Fruit fly (Drosophila melanogaster): ENCODE results near the gene Tfb5.
A peak's percentile ranks its signal among the peaks of the same experiment; 100 is the strongest.

The Tfb5 gene

DNA sequence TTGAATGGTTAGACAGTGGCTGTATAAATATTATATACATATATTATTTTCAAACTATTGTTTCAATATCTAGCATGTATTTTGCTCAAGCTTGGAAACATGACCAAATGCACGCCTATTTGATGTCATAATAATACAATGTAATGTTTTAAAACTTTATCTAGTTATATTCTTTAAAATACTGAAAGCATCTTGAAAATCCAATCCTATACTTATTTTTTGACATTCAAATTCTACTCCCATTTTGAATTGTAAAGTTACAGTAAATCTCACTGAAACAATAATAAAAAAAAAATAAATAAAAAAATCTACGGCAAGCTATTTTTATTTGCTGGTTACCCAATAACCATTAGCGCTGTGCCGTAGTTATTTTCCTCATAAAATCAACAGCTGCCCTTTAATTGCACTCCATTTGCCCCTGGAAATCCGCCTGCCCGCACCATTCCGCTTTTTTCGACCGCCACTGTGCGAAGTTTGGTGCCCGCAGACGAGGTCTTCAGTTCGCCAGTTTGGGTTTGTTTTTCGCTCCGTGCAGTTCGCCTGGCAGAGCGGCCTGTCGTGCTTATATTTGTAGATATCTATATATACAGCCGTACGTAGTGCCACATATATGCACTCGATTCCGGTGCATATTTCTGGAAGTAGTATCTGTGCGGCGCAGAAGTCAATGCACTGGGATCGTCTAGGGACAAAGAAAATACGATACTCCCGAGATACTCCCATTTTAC, 34.4 kb upstream of the Tfb5 start (continued):
- no peak for TF ChIP-seq fd59A (GFP tag; optimal IDR thresholded peaks at IDR 0.05)
- TF ChIP-seq CG6163 (GFP tag; IDR thresholded peaks at IDR 0.05): peak; percentile 59
- peak; percentile 40 for TF ChIP-seq CG31627 (GFP tag; optimal IDR thresholded peaks at IDR 0.05)
- peak; percentile 38 for TF ChIP-seq CG16779 (tag; optimal IDR thresholded peaks at IDR 0.05)
- TF ChIP-seq Hr38 (GFP tag; optimal IDR thresholded peaks at IDR 0.05): no peak
- TF ChIP-seq ss (GFP tag; optimal IDR thresholded peaks at IDR 0.05): peak in 1 of 2 experiments; percentile 28
- TF ChIP-seq CG6792 (GFP tag; optimal IDR thresholded peaks at IDR 0.05): peak; percentile 11
- peak in 1 of 2 experiments; percentile 35 for TF ChIP-seq salr (GFP tag; optimal IDR thresholded peaks at IDR 0.05)
- TF ChIP-seq CG11294 (GFP tag; IDR thresholded peaks at IDR 0.05): peak; percentile 17; the same call in 1 of the 2 replicates
- TF ChIP-seq dac (GFP tag; optimal IDR thresholded peaks at IDR 0.05): no peak
- peak; percentile 65 for TF ChIP-seq OdsH (GFP tag; optimal IDR thresholded peaks at IDR 0.05)
- TF ChIP-seq dsx (GFP tag; optimal IDR thresholded peaks at IDR 0.05; ENCODE audit: poor library complexity, severe bottlenecking): peak; percentile 16
- peak; percentile 2 for TF ChIP-seq CG6854 (GFP tag; optimal IDR thresholded peaks at IDR 0.05)
- no peak for TF ChIP-seq CG6808 (GFP tag; optimal IDR thresholded peaks at IDR 0.05)
- peak; percentile 58 for TF ChIP-seq achi (GFP tag; optimal IDR thresholded peaks at IDR 0.05)
- TF ChIP-seq Gug (GFP tag; IDR thresholded peaks at IDR 0.05): peak; percentile 18; the same call in 1 of the 2 replicates
- TF ChIP-seq CG8319 (GFP tag; optimal IDR thresholded peaks at IDR 0.05): no peak
- peak; percentile 30 for TF ChIP-seq Eip93F (GFP tag; optimal IDR thresholded peaks at IDR 0.05)
- TF ChIP-seq Blimp-1 (GFP tag; optimal IDR thresholded peaks at IDR 0.05): no peak
- peak; percentile 97 for TF ChIP-seq vri (GFP tag; optimal IDR thresholded peaks at IDR 0.05)
- peak; percentile 37 for TF ChIP-seq Hr39 (GFP tag; optimal IDR thresholded peaks at IDR 0.05)
- TF ChIP-seq Ets96B (tag; optimal IDR thresholded peaks at IDR 0.05): no peak
- TF ChIP-seq CG8119 (GFP tag; IDR thresholded peaks at IDR 0.05): peak; percentile 42; the same call in 1 of the 3 replicates
- peak; percentile 7 for TF ChIP-seq CG9139 (GFP tag; optimal IDR thresholded peaks at IDR 0.05)
- TF ChIP-seq CG6276 (GFP tag; optimal IDR thresholded peaks at IDR 0.05): peak; percentile 56
- peak; percentile 40 for TF ChIP-seq cyc (GFP tag; optimal IDR thresholded peaks at IDR 0.05)
- peak; percentile 20 for TF ChIP-seq CG11902 (GFP tag; optimal IDR thresholded peaks at IDR 0.05)
- peak; percentile 50 for TF ChIP-seq pdm3 (GFP tag; optimal IDR thresholded peaks at IDR 0.05)
- peak; percentile 57 for TF ChIP-seq CG10631 (GFP tag; optimal IDR thresholded peaks at IDR 0.05)
- TF ChIP-seq eg (GFP tag; IDR thresholded peaks at IDR 0.05): peak; percentile 79
- TF ChIP-seq topi (GFP tag; optimal IDR thresholded peaks at IDR 0.05): peak; percentile 37
- TF ChIP-seq CG11762 (GFP tag; optimal IDR thresholded peaks at IDR 0.05; ENCODE audit: insufficient read depth): no peak
- peak; percentile 43 for TF ChIP-seq Eip75B (GFP tag; optimal IDR thresholded peaks at IDR 0.05)
- TF ChIP-seq Smox (GFP tag; optimal IDR thresholded peaks at IDR 0.05): peak; percentile 46
- peak; percentile 29 for TF ChIP-seq CG10669 (GFP tag; optimal IDR thresholded peaks at IDR 0.05)
- peak; percentile 70 for TF ChIP-seq CG32006 (GFP tag; optimal IDR thresholded peaks at IDR 0.05)

DNA sequence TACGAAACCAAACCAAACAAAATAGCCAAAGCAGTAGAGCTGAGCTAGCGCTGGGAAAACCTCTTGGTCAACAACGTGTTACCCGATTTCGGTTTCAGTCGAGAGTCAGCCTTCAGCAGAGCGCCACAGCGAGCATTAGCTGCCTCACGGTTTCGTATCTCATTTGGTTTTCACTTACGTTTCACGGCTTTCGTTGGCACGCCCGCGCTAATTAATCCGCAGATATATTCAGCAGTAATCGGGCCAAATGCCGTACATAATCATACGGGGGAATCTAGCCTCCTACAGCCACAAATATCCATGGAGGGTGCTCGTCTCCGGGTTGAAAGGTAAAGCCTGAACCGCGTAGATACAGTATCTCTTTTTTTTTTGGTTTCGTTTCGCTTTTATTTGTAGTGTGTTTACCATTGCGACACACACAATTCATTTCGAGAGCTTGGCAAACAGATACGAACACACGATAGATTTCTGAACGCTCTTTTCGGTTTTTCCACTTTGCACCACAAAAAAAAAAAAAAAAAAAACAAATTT, 33.8 kb upstream of the Tfb5 start, which contains the start of gene CG31650:
CG31650 (minus strand) TSS at position 352 of the 531 bp plus-strand sequence.
- TF ChIP-seq eg (GFP tag; IDR thresholded peaks at IDR 0.05) (peak; percentile 14; the same call in 1 of the 3 replicates), Met (GFP tag; optimal IDR thresholded peaks at IDR 0.05) (no peak), CG32006 (GFP tag; optimal IDR thresholded peaks at IDR 0.05) (no peak), spab (GFP tag; optimal IDR thresholded peaks at IDR 0.05) (no peak), fkh (GFP tag; optimal IDR thresholded peaks at IDR 0.05) (peak; percentile 48), CG11294 (GFP tag; IDR thresholded peaks at IDR 0.05) (no peak), svp (GFP tag) (peak; percentile 40)
